Worm (Caenorhabditis elegans): Measurements from ENCODE around the gene T22F3.12.

- TF ChIP-seq unc-62 (GFP tag; optimal IDR thresholded peaks at IDR 0.05) (no peak), elt-3 (tag; optimal IDR thresholded peaks at IDR 0.05) (no peak), nhr-11 (tag; optimal IDR thresholded peaks at IDR 0.05) (no peak), unc-55 (GFP tag; optimal IDR thresholded peaks at IDR 0.05) (no peak), peb-1 (tag; optimal IDR thresholded peaks at IDR 0.05) (no peak), mdl-1 (tag; optimal IDR thresholded peaks at IDR 0.05) (no peak), nhr-25 (tag; optimal IDR thresholded peaks at IDR 0.05) (no peak), dmd-4 (tag; optimal IDR thresholded peaks at IDR 0.05) (no peak), zag-1 (tag; optimal IDR thresholded peaks at IDR 0.05) (no peak), sma-9 (GFP tag; optimal IDR thresholded peaks at IDR 0.05) (no peak), sma-9 (tag; optimal IDR thresholded peaks at IDR 0.05) (no peak)
Observed at ce11 chrV:3557422-3557821, 34.6 kb downstream of the T22F3.12 start, which contains the start of gene grl-31.
